Fruit fly (Drosophila melanogaster) Kc167 (cell line): Measurements from ENCODE around the gene COX5B.

Experiments
- Sin3A ChIP-seq: fragments of >200 bp; optimal IDR thresholded peaks from 2 replicates; lab custom pipeline; 2018; ENCODE audit warnings: missing external identifiers
- insv ChIP-seq: fragments of >200 bp; optimal IDR thresholded peaks from 3 replicates; lab custom pipeline; 2018; ENCODE audit warnings: missing external identifiers
- psq ChIP-seq: fragments of >200 bp; optimal IDR thresholded peaks from 2 replicates; lab custom pipeline; 2017; ENCODE audit warnings: missing external identifiers
- ttk ChIP-seq: sonication (Bioruptor generic); optimal IDR thresholded peaks from 2 replicates; lab custom pipeline; 2017; ENCODE audit warnings: missing external identifiers

dm6 chr2L:6531985-6532699 is 25.5 kb upstream of the COX5B start:
- TF ChIP-seq psq (lab: Kevin White, UChicago), result no peak
- no peak for TF ChIP-seq ttk (lab: Kevin White, UChicago)
- TF ChIP-seq insv, result no peak
- no peak for TF ChIP-seq Sin3A (lab: Kevin White, UChicago)
